Fruit fly (Drosophila melanogaster) S2 (cell line): ENCODE results near the gene shams.

ENCODE experiments used
- CG8478 ChIP-seq: fragments of >200 bp; optimal IDR thresholded peaks from 2 replicates; lab custom pipeline; 2018
- CTCF ChIP-seq, 2 experiments: fragments of >200 bp; optimal IDR thresholded peaks; 2 replicates each; lab custom pipeline; 2018

shams gene

dm6 chr3R:25064907-25065841 lies 9.2 kb downstream of the shams start, which contains the start of the genes veli and PQBP1:
veli (minus strand) TSS chr3R:25065591.
PQBP1 (plus strand) TSS chr3R:25065791.
- no peak for TF ChIP-seq CG8478 (lab: Kevin White, UChicago)
- no peak for TF ChIP-seq CTCF (optimal IDR thresholded peaks at IDR 0.05; lab: Kevin White, UChicago)

- no peak for TF ChIP-seq CG8478 (lab: Kevin White, UChicago)
Measured at dm6 chr3R:25060462-25060861, 13.9 kb downstream of the shams start.

dm6 chr3R:25056488-25057157 lies 17.8 kb downstream of the shams start:
- no peak for TF ChIP-seq CG8478 (lab: Kevin White, UChicago)
- no peak for TF ChIP-seq CTCF (optimal IDR thresholded peaks at IDR 0.05; lab: Kevin White, UChicago)

- TF ChIP-seq CG8478 (lab: Kevin White, UChicago) (no peak), CTCF (optimal IDR thresholded peaks at IDR 0.05; lab: Kevin White, UChicago) (no peak)
Measured at dm6 chr3R:25056016-25056415, 18.4 kb downstream of the shams start, which contains the start of the genes CG31111 and stac. CG31111 (minus strand) TSS chr3R:25056177. stac (plus strand) TSS chr3R:25056286.

dm6 chr3R:25054451-25055188 lies 19.8 kb downstream of the shams start, which contains the start of gene CG31109:
CG31109 (minus strand) TSS chr3R:25054653.
- TF ChIP-seq CTCF (optimal IDR thresholded peaks at IDR 0.05; lab: Kevin White, UChicago) = no peak
- TF ChIP-seq CG8478 (lab: Kevin White, UChicago) = no peak

dm6 chr3R:25051441-25052097 lies 22.8 kb downstream of the shams start:
- TF ChIP-seq CTCF (optimal IDR thresholded peaks at IDR 0.05; lab: Kevin White, UChicago) (no peak), CG8478 (lab: Kevin White, UChicago) (no peak)

- TF ChIP-seq CTCF (optimal IDR thresholded peaks at IDR 0.05; lab: Kevin White, UChicago) (no peak), CG8478 (lab: Kevin White, UChicago) (no peak)
Measured at dm6 chr3R:25050649-25051048, 23.8 kb downstream of the shams start.

dm6 chr3R:25049742-25050517 lies 24.5 kb downstream of the shams start:
- TF ChIP-seq CTCF (optimal IDR thresholded peaks at IDR 0.05; lab: Kevin White, UChicago) = no peak
- TF ChIP-seq CG8478 (lab: Kevin White, UChicago) = no peak

dm6 chr3R:25049383-25049741 lies 25.0 kb downstream of the shams start, which contains the start of gene CG11791:
CG11791 (plus strand) TSS chr3R:25049616.
- TF ChIP-seq CTCF (optimal IDR thresholded peaks at IDR 0.05; lab: Kevin White, UChicago) (no peak), CG8478 (lab: Kevin White, UChicago) (no peak)

dm6 chr3R:25047504-25047903 lies 26.9 kb downstream of the shams start, which contains the start of gene CG11790:
CG11790 (plus strand) TSS chr3R:25047706.
- no peak for TF ChIP-seq CTCF (optimal IDR thresholded peaks at IDR 0.05; lab: Kevin White, UChicago)
- TF ChIP-seq CG8478 (lab: Kevin White, UChicago) = no peak

- TF ChIP-seq CG8478 (lab: Kevin White, UChicago) (no peak), CTCF (optimal IDR thresholded peaks at IDR 0.05; lab: Kevin White, UChicago) (no peak)
Measured at dm6 chr3R:25046023-25046422, 28.4 kb downstream of the shams start, which contains the start of gene CG11786. CG11786 (plus strand) TSS chr3R:25046323.

dm6 chr3R:25044816-25045551 lies 29.4 kb downstream of the shams start, which contains the start of gene 5PtaseI:
5PtaseI (minus strand) TSS chr3R:25045151.
- TF ChIP-seq CTCF (optimal IDR thresholded peaks at IDR 0.05; lab: Kevin White, UChicago) (no peak), CG8478 (lab: Kevin White, UChicago) (no peak)
